Fruit fly (Drosophila melanogaster): ENCODE measurements around the gene CG4829.

dm6 chrX:16800530-16801027, 10.9 kb upstream of the CG4829 start, which contains the start of the genes CG9132 and CG4789:
- TF ChIP-seq pan (optimal IDR thresholded peaks at IDR 0.05) (no peak), CrebA (GFP tag; optimal IDR thresholded peaks at IDR 0.05; ENCODE audit: borderline replicate concordance) (no peak), Myc (optimal IDR thresholded peaks at IDR 0.05) (no peak), lola (GFP tag; optimal IDR thresholded peaks at IDR 0.05) (no peak)
